Worm (Caenorhabditis elegans): ENCODE measurements around the gene grd-14.

ce11 chrX:8457314-8457713, 42.5 kb upstream of the grd-14 start, which contains the start of gene F16F9.3:
- TF ChIP-seq dmd-9 (GFP tag; IDR thresholded peaks at IDR 0.05) (no peak), ZK546.5 (tag; optimal IDR thresholded peaks at IDR 0.05) (no peak), lin-13 (GFP tag; optimal IDR thresholded peaks at IDR 0.05) (no peak), nhr-11 (tag; optimal IDR thresholded peaks at IDR 0.05) (no peak), ceh-82 (tag; optimal IDR thresholded peaks at IDR 0.05) (no peak), dpl-1 (GFP tag; optimal IDR thresholded peaks at IDR 0.05) (no peak), aha-1 (tag) (no peak)
